Fruit fly (Drosophila melanogaster) S2 (cell line): Measurements from ENCODE around the gene fu.

Experiments used
- CG8478 ChIP-seq: fragments of >200 bp; optimal IDR thresholded peaks from 2 replicates; lab custom pipeline; 2018
- CTCF ChIP-seq, 2 experiments: fragments of >200 bp; optimal IDR thresholded peaks; 2 replicates each; lab custom pipeline; 2018

DNA sequence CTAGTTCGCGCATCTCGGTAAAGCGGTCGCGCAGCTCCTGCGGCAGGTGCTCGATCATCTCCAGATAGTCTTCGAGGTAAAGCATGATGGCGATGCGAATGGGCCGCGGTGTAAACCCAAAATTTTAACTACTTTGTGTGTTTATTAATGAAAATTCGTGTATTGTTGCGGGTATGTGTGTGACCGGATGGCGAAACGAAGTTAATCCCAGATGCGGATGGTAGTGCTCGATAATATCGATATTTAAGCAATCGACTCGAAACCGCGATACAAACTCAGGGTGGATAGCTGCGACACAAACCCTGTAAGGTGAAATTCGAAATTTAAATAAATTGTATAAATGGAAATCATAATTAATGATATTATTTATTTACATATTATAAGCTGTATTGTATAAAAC is 4.7 kb upstream of the fu start, which contains the start of gene Ing3:
- TF ChIP-seq CG8478 (no peak), CTCF (optimal IDR thresholded peaks at IDR 0.05; lab: Kevin White, UChicago) (peak in 1 of 2 experiments; percentile 4)
